Worm (Caenorhabditis elegans) whole organism, L3 larva: Measurements from ENCODE around the gene srsx-22.

ENCODE experiments used
- R02D3.7 ChIP-seq: fragments of 150-350 bp; optimal IDR thresholded peaks from 2 replicates; lab custom pipeline; 2014; ENCODE audit warnings: missing biosample characterization, missing genetic modification characterization
- ZK546.5 ChIP-seq: sonication (generic microtip); optimal IDR thresholded peaks from 2 replicates; lab custom pipeline; 2017; ENCODE audit warnings: missing biosample characterization, missing genetic modification characterization
- aly-2 ChIP-seq: fragments of 150-350 bp; optimal IDR thresholded peaks from 2 replicates; lab custom pipeline; 2014; ENCODE audit warnings: missing biosample characterization, missing genetic modification characterization
- ama-1 ChIP-seq: fragments of 150-350 bp; optimal IDR thresholded peaks from 2 replicates; lab custom pipeline; 2018
- ceh-16 ChIP-seq: sonication (generic microtip); optimal IDR thresholded peaks from 2 replicates; lab custom pipeline; 2017; ENCODE audit warnings: missing biosample characterization, missing genetic modification characterization
- ceh-28 ChIP-seq: fragments of 150-350 bp; optimal IDR thresholded peaks from 2 replicates; lab custom pipeline; 2014; ENCODE audit warnings: missing biosample characterization, missing genetic modification reagents, missing genetic modification characterization
- ceh-82 ChIP-seq: fragments of 150-350 bp; optimal IDR thresholded peaks from 2 replicates; lab custom pipeline; 2014; ENCODE audit warnings: missing biosample characterization, missing genetic modification characterization
- ceh-9 ChIP-seq: sonication (generic microtip); optimal IDR thresholded peaks from 2 replicates; lab custom pipeline; 2018; ENCODE audit warnings: missing biosample characterization, missing genetic modification characterization
- daf-12 ChIP-seq: fragments of 150-350 bp; optimal IDR thresholded peaks from 2 replicates; lab custom pipeline; 2014; ENCODE audit warnings: missing biosample characterization, missing genetic modification reagents, missing genetic modification characterization
- egl-27 ChIP-seq: sonication (generic microtip); optimal IDR thresholded peaks from 4 replicates; lab custom pipeline; 2017; ENCODE audit warnings: missing biosample characterization, missing genetic modification reagents, missing genetic modification characterization
- egl-5 ChIP-seq: fragments of 150-350 bp; optimal IDR thresholded peaks from 2 replicates; lab custom pipeline; 2017; ENCODE audit warnings: missing biosample characterization, missing genetic modification reagents, missing genetic modification characterization, inconsistent platforms
- elt-1 ChIP-seq: fragments of 150-350 bp; optimal IDR thresholded peaks from 2 replicates; lab custom pipeline; 2014; ENCODE audit warnings: missing biosample characterization, missing genetic modification characterization
- elt-2 ChIP-seq: sonication (generic microtip); optimal IDR thresholded peaks from 2 replicates; lab custom pipeline; 2016; ENCODE audit warnings: missing genetic modification reagents, mild to moderate bottlenecking, missing genetic modification characterization, missing compliant biosample characterization
- elt-3 ChIP-seq, 3 experiments: fragments of 150-350 bp in 1 of 3; sonication (generic microtip) in 2 of 3; optimal IDR thresholded peaks; 2 replicates in 2 of 3; 4 replicates in 1 of 3; lab custom pipeline; 2014 to 2017; ENCODE audit warnings: missing biosample characterization in 3 of 3, missing genetic modification characterization in 3 of 3
- eor-1 ChIP-seq, 2 experiments: fragments of 150-350 bp; optimal IDR thresholded peaks; 2 replicates each; lab custom pipeline; 2014 to 2018; ENCODE audit warnings: missing biosample characterization in 2 of 2, missing genetic modification characterization in 2 of 2
- fkh-10 ChIP-seq: sonication (generic microtip); optimal IDR thresholded peaks from 2 replicates; lab custom pipeline; 2017; ENCODE audit warnings: missing biosample characterization, missing genetic modification reagents, missing genetic modification characterization
- fkh-2 ChIP-seq: fragments of 150-350 bp; optimal IDR thresholded peaks from 2 replicates; lab custom pipeline; 2014; ENCODE audit warnings: missing biosample characterization, missing genetic modification reagents, missing genetic modification characterization
- fos-1 ChIP-seq: fragments of 150-350 bp; optimal IDR thresholded peaks from 2 replicates; lab custom pipeline; 2014; ENCODE audit warnings: missing biosample characterization, missing genetic modification characterization
- hmg-11 ChIP-seq: sonication (generic microtip); optimal IDR thresholded peaks from 2 replicates; lab custom pipeline; 2016; ENCODE audit warnings: missing genetic modification characterization, missing compliant biosample characterization
- jun-1 ChIP-seq: fragments of 150-350 bp; optimal IDR thresholded peaks from 2 replicates; lab custom pipeline; 2014; ENCODE audit warnings: missing biosample characterization, missing genetic modification reagents, missing genetic modification characterization
- lin-15B ChIP-seq: fragments of 150-350 bp; optimal IDR thresholded peaks from 2 replicates; lab custom pipeline; 2014; ENCODE audit warnings: missing biosample characterization, missing genetic modification characterization
- lin-39 ChIP-seq: fragments of 150-350 bp; optimal IDR thresholded peaks from 2 replicates; lab custom pipeline; 2018; ENCODE audit warnings: missing biosample characterization, missing genetic modification reagents, missing genetic modification characterization
- lsy-12 ChIP-seq: sonication (generic microtip); optimal IDR thresholded peaks from 2 replicates; lab custom pipeline; 2016; ENCODE audit warnings: mild to moderate bottlenecking, missing genetic modification characterization, missing compliant biosample characterization
- mdl-1 ChIP-seq: fragments of 150-350 bp; optimal IDR thresholded peaks from 2 replicates; lab custom pipeline; 2014; ENCODE audit warnings: missing biosample characterization, missing genetic modification characterization
- mml-1 ChIP-seq: fragments of 150-350 bp; sonication (generic microtip); optimal IDR thresholded peaks from 3 replicates; lab custom pipeline; 2014; ENCODE audit warnings: missing biosample characterization, missing genetic modification characterization
- nfya-1 ChIP-seq: sonication (generic microtip); optimal IDR thresholded peaks from 2 replicates; lab custom pipeline; 2017; ENCODE audit warnings: missing genetic modification characterization, mild to moderate bottlenecking, missing compliant biosample characterization, antibody characterized with exemption, moderate library complexity; ENCODE audit not compliant: insufficient read depth
- nhr-11 ChIP-seq: fragments of 150-350 bp; optimal IDR thresholded peaks from 2 replicates; lab custom pipeline; 2014; ENCODE audit warnings: missing biosample characterization, missing genetic modification characterization
- nhr-12 ChIP-seq: fragments of 150-350 bp; optimal IDR thresholded peaks from 2 replicates; lab custom pipeline; 2014; ENCODE audit warnings: missing biosample characterization, missing genetic modification characterization
- nhr-23 ChIP-seq: fragments of 150-350 bp; optimal IDR thresholded peaks from 2 replicates; lab custom pipeline; 2014; ENCODE audit warnings: missing biosample characterization, missing genetic modification reagents, missing genetic modification characterization
- nhr-237 ChIP-seq: fragments of 150-350 bp; optimal IDR thresholded peaks from 2 replicates; lab custom pipeline; 2014; ENCODE audit warnings: missing biosample characterization, missing genetic modification characterization
- nhr-25 ChIP-seq: sonication (generic microtip); optimal IDR thresholded peaks from 2 replicates; lab custom pipeline; 2017; ENCODE audit warnings: missing biosample characterization, missing genetic modification characterization
- nhr-28 ChIP-seq: fragments of 150-350 bp; optimal IDR thresholded peaks from 2 replicates; lab custom pipeline; 2014; ENCODE audit warnings: missing biosample characterization, missing genetic modification characterization
- nhr-43 ChIP-seq: sonication (generic microtip); optimal IDR thresholded peaks from 2 replicates; lab custom pipeline; 2016; ENCODE audit warnings: mild to moderate bottlenecking, missing genetic modification characterization, missing compliant biosample characterization; ENCODE audit not compliant: poor library complexity, severe bottlenecking
- nhr-67 ChIP-seq: fragments of 150-350 bp; optimal IDR thresholded peaks from 2 replicates; lab custom pipeline; 2014; ENCODE audit warnings: missing biosample characterization, missing genetic modification characterization
- nhr-76 ChIP-seq: fragments of 150-350 bp; sonication (generic microtip); optimal IDR thresholded peaks from 5 replicates; lab custom pipeline; 2014; ENCODE audit warnings: missing biosample characterization, missing genetic modification characterization
- nhr-77 ChIP-seq: fragments of 150-350 bp; optimal IDR thresholded peaks from 2 replicates; lab custom pipeline; 2014; ENCODE audit warnings: missing biosample characterization, missing genetic modification characterization
- pha-4 ChIP-seq: fragments of 150-350 bp; optimal IDR thresholded peaks from 2 replicates; lab custom pipeline; 2014; ENCODE audit warnings: missing biosample characterization, missing genetic modification reagents, missing genetic modification characterization
- pqm-1 ChIP-seq: fragments of 150-350 bp; optimal IDR thresholded peaks from 2 replicates; lab custom pipeline; 2017; ENCODE audit warnings: missing biosample characterization, missing genetic modification characterization, inconsistent platforms
- sea-2 ChIP-seq: fragments of 150-350 bp; sonication (generic microtip); optimal IDR thresholded peaks from 4 replicates; lab custom pipeline; 2014; ENCODE audit warnings: missing biosample characterization, missing genetic modification reagents, missing genetic modification characterization
- skn-1 ChIP-seq: fragments of 150-350 bp; optimal IDR thresholded peaks from 2 replicates; lab custom pipeline; 2014; ENCODE audit warnings: missing biosample characterization, missing genetic modification characterization
- snpc-4 ChIP-seq: fragments of 150-350 bp; optimal IDR thresholded peaks from 2 replicates; lab custom pipeline; 2014; ENCODE audit warnings: missing biosample characterization, missing genetic modification characterization
- tbx-2 ChIP-seq: sonication (generic microtip); optimal IDR thresholded peaks from 2 replicates; lab custom pipeline; 2016; ENCODE audit warnings: mild to moderate bottlenecking, missing genetic modification characterization, missing compliant biosample characterization
- unc-39 ChIP-seq: sonication (generic microtip); optimal IDR thresholded peaks from 4 replicates; lab custom pipeline; 2017; ENCODE audit warnings: missing biosample characterization, missing genetic modification characterization
- unc-62 ChIP-seq: fragments of 150-350 bp; sonication (generic microtip); optimal IDR thresholded peaks from 4 replicates; lab custom pipeline; 2014; ENCODE audit warnings: missing biosample characterization, missing genetic modification reagents, missing genetic modification characterization
- zag-1 ChIP-seq: fragments of 150-350 bp; optimal IDR thresholded peaks from 2 replicates; lab custom pipeline; 2014; ENCODE audit warnings: missing biosample characterization, missing genetic modification characterization
- ztf-11 ChIP-seq: fragments of 150-350 bp; optimal IDR thresholded peaks from 2 replicates; lab custom pipeline; 2014; ENCODE audit warnings: missing biosample characterization, missing genetic modification characterization
- ztf-4 ChIP-seq: fragments of 150-350 bp; optimal IDR thresholded peaks from 2 replicates; lab custom pipeline; 2014; ENCODE audit warnings: missing biosample characterization, missing genetic modification characterization

Gene srsx-22

ce11 chrV:8348959-8349389, 2.5 kb upstream of the srsx-22 start:
- peak; percentile 78 for TF ChIP-seq R02D3.7 (tag; lab: Kevin White, UChicago)
- peak; percentile 33 for TF ChIP-seq jun-1 (tag; lab: Kevin White, UChicago)
- no peak for TF ChIP-seq nhr-11 (tag; lab: Kevin White, UChicago)
- peak; percentile 99 for TF ChIP-seq snpc-4 (tag; lab: Kevin White, UChicago)
- TF ChIP-seq ceh-9, result no peak
- TF ChIP-seq elt-1, result peak; percentile 19
- TF ChIP-seq sea-2 (GFP tag; lab: Kevin White, UChicago), result no peak
- TF ChIP-seq unc-39 (tag; lab: Kevin White, UChicago), result no peak
- TF ChIP-seq skn-1 (tag; lab: Kevin White, UChicago), result peak; percentile 68
- peak; percentile 36 for TF ChIP-seq lsy-12 (tag; lab: Kevin White, UChicago)
- TF ChIP-seq nhr-67 (tag; lab: Kevin White, UChicago), result no peak
- no peak for TF ChIP-seq nhr-12
- peak; percentile 73 for TF ChIP-seq pha-4 (tag; lab: Kevin White, UChicago)
- TF ChIP-seq unc-62 (GFP tag; lab: Kevin White, UChicago), result peak; percentile 45
- peak; percentile 45 for TF ChIP-seq nhr-77 (tag; lab: Kevin White, UChicago)
- TF ChIP-seq eor-1 (tag; optimal IDR thresholded peaks at IDR 0.05; lab: Kevin White, UChicago), result no peak
- peak; percentile 74 for TF ChIP-seq tbx-2 (tag; lab: Kevin White, UChicago)
- no peak for TF ChIP-seq nhr-76 (tag; lab: Kevin White, UChicago)
- TF ChIP-seq pqm-1 (tag; lab: Kevin White, UChicago), result peak; percentile 84
- peak; percentile 85 for TF ChIP-seq nhr-23
- TF ChIP-seq nhr-43 (tag; lab: Kevin White, UChicago), result peak; percentile 89
- TF ChIP-seq ceh-82 (tag; lab: Kevin White, UChicago), result peak; percentile 69
- peak; percentile 7 for TF ChIP-seq ceh-16 (tag; lab: Kevin White, UChicago)
- TF ChIP-seq ztf-4 (tag; lab: Kevin White, UChicago), result no peak
- TF ChIP-seq ama-1 (lab: Kevin White, UChicago), result peak; percentile 98
- peak; percentile 70 for TF ChIP-seq lin-15B (tag; lab: Kevin White, UChicago)
- peak; percentile 84 for TF ChIP-seq nhr-25 (tag; lab: Kevin White, UChicago)
- no peak for TF ChIP-seq fkh-2 (tag; lab: Kevin White, UChicago)
- TF ChIP-seq nhr-28, result no peak
- TF ChIP-seq nhr-237 (tag; lab: Kevin White, UChicago), result no peak
- TF ChIP-seq daf-12 (tag; lab: Kevin White, UChicago), result no peak
- TF ChIP-seq hmg-11 (tag; lab: Kevin White, UChicago), result peak; percentile 78
- TF ChIP-seq mdl-1 (tag; lab: Kevin White, UChicago), result no peak
- no peak for TF ChIP-seq egl-5 (tag; lab: Kevin White, UChicago)
- no peak for TF ChIP-seq fkh-10
- TF ChIP-seq egl-27 (tag; lab: Kevin White, UChicago), result peak; percentile 63
- TF ChIP-seq lin-39 (tag; lab: Kevin White, UChicago), result peak; percentile 74
- peak; percentile 75 for TF ChIP-seq ceh-28
- TF ChIP-seq elt-3 (tag; optimal IDR thresholded peaks at IDR 0.05; lab: Kevin White, UChicago), result peak in 1 of 3 experiments; percentile 14
- no peak for TF ChIP-seq mml-1
- TF ChIP-seq fos-1 (tag; lab: Kevin White, UChicago), result peak; percentile 13
- peak; percentile 71 for TF ChIP-seq elt-2
- peak; percentile 9 for TF ChIP-seq zag-1
- peak; percentile 29 for TF ChIP-seq aly-2 (tag; lab: Kevin White, UChicago)
- TF ChIP-seq ZK546.5 (tag; lab: Kevin White, UChicago), result no peak
- no peak for TF ChIP-seq ztf-11
- peak; percentile 94 for TF ChIP-seq nfya-1 (tag; lab: Kevin White, UChicago)
